Fruit fly (Drosophila melanogaster) whole organism, prepupa: Measurements from ENCODE around the gene Ser12.

ENCODE experiments used
- Blimp-1 ChIP-seq: fragments of 200-800 bp; sonication (Bioruptor generic); optimal IDR thresholded peaks from 3 replicates; lab custom pipeline; 2017; ENCODE audit warnings: missing biosample characterization, missing genetic modification characterization, mild to moderate bottlenecking, moderate library complexity, missing genetic modification reagents
- CG10631 ChIP-seq: fragments of 200-800 bp; sonication (Bioruptor generic); optimal IDR thresholded peaks from 2 replicates; lab custom pipeline; 2016; ENCODE audit warnings: missing biosample characterization, missing genetic modification characterization
- CG10669 ChIP-seq: fragments of 200-800 bp; sonication (Bioruptor generic); optimal IDR thresholded peaks from 3 replicates; lab custom pipeline; 2018; ENCODE audit warnings: missing biosample characterization, mild to moderate bottlenecking, missing genetic modification characterization, moderate library complexity
- CG11294 ChIP-seq: fragments of 200-800 bp; sonication (Bioruptor generic); IDR thresholded peaks from 2 replicates; pipeline ENCODE4 v1.3.6; 2022; ENCODE audit warnings: missing biosample characterization, missing genetic modification characterization
- CG11762 ChIP-seq: fragments of 200-800 bp; sonication (Bioruptor generic); optimal IDR thresholded peaks from 3 replicates; lab custom pipeline; 2016; ENCODE audit warnings: missing biosample characterization, missing genetic modification characterization; ENCODE audit not compliant: insufficient read depth
- CG11902 ChIP-seq: fragments of 200-800 bp; sonication (Bioruptor generic); optimal IDR thresholded peaks from 3 replicates; lab custom pipeline; 2016; ENCODE audit warnings: missing biosample characterization, missing genetic modification characterization
- CG15336 ChIP-seq: fragments of 200-800 bp; sonication (Bioruptor generic); IDR thresholded peaks from 2 replicates; pipeline ENCODE4 v1.3.6; 2022; ENCODE audit warnings: missing biosample characterization, missing genetic modification characterization
- CG16779 ChIP-seq: fragments of 200-800 bp; sonication (Bioruptor generic); optimal IDR thresholded peaks from 3 replicates; lab custom pipeline; 2017; ENCODE audit warnings: missing biosample characterization, mild to moderate bottlenecking, missing genetic modification characterization
- CG31627 ChIP-seq: fragments of 200-800 bp; sonication (Bioruptor generic); optimal IDR thresholded peaks from 3 replicates; lab custom pipeline; 2016; ENCODE audit warnings: missing biosample characterization, missing genetic modification characterization
- CG34406 ChIP-seq: fragments of 200-800 bp; sonication (Bioruptor generic); optimal IDR thresholded peaks from 3 replicates; lab custom pipeline; 2016; ENCODE audit warnings: missing biosample characterization, missing genetic modification characterization
- CG6163 ChIP-seq: fragments of 200-800 bp; sonication (Bioruptor generic); IDR thresholded peaks from 3 replicates; pipeline ENCODE4 v1.3.6; 2022; ENCODE audit warnings: missing biosample characterization, missing genetic modification characterization
- CG6276 ChIP-seq: fragments of 200-800 bp; sonication (Bioruptor generic); optimal IDR thresholded peaks from 2 replicates; lab custom pipeline; 2017; ENCODE audit warnings: missing biosample characterization, mild to moderate bottlenecking, missing genetic modification characterization
- CG6792 ChIP-seq: fragments of 200-800 bp; sonication (Bioruptor generic); optimal IDR thresholded peaks from 3 replicates; lab custom pipeline; 2016; ENCODE audit warnings: missing biosample characterization, missing genetic modification characterization
- CG6808 ChIP-seq: fragments of 200-800 bp; sonication (Bioruptor generic); optimal IDR thresholded peaks from 3 replicates; lab custom pipeline; 2017; ENCODE audit warnings: missing biosample characterization, missing genetic modification characterization, mild to moderate bottlenecking, moderate library complexity, missing genetic modification reagents
- CG6854 ChIP-seq: fragments of 200-800 bp; sonication (Bioruptor generic); optimal IDR thresholded peaks from 2 replicates; lab custom pipeline; 2017; ENCODE audit warnings: missing biosample characterization, mild to moderate bottlenecking, missing genetic modification characterization
- CG8119 ChIP-seq: fragments of 200-800 bp; sonication (Bioruptor generic); IDR thresholded peaks from 3 replicates; pipeline ENCODE4 v1.3.6; 2022; ENCODE audit warnings: missing biosample characterization, missing genetic modification characterization
- CG8319 ChIP-seq: fragments of 200-800 bp; sonication (Bioruptor generic); optimal IDR thresholded peaks from 3 replicates; lab custom pipeline; 2016; ENCODE audit warnings: missing biosample characterization, missing genetic modification characterization
- CG8632 ChIP-seq: fragments of 200-800 bp; sonication (Bioruptor generic); optimal IDR thresholded peaks from 3 replicates; lab custom pipeline; 2016; ENCODE audit warnings: missing biosample characterization, missing genetic modification characterization
- CG9139 ChIP-seq: fragments of 200-800 bp; sonication (Bioruptor generic); optimal IDR thresholded peaks from 3 replicates; lab custom pipeline; 2017; ENCODE audit warnings: missing biosample characterization, mild to moderate bottlenecking, missing genetic modification characterization
- Eip75B ChIP-seq: fragments of 200-800 bp; sonication (Bioruptor generic); optimal IDR thresholded peaks from 3 replicates; lab custom pipeline; 2016; ENCODE audit warnings: missing biosample characterization, missing genetic modification characterization
- Eip78C ChIP-seq: fragments of 200-800 bp; sonication (Bioruptor generic); peaks from one replicate; lab custom pipeline; 2016; ENCODE audit warnings: missing biosample characterization, missing genetic modification characterization
- Eip93F ChIP-seq: fragments of 200-800 bp; sonication (Bioruptor generic); optimal IDR thresholded peaks from 2 replicates; lab custom pipeline; 2016; ENCODE audit warnings: missing biosample characterization, mild to moderate bottlenecking, missing genetic modification characterization
- Ets21C ChIP-seq: fragments of 200-800 bp; sonication (Bioruptor generic); optimal IDR thresholded peaks from 3 replicates; lab custom pipeline; 2016; ENCODE audit warnings: missing biosample characterization, missing genetic modification characterization
- Ets96B ChIP-seq: fragments of 200-800 bp; optimal IDR thresholded peaks from 2 replicates; lab custom pipeline; 2019; ENCODE audit warnings: missing biosample characterization, mild to moderate bottlenecking, missing genetic modification characterization, moderate library complexity
- Gug ChIP-seq: fragments of 200-800 bp; sonication (Bioruptor generic); IDR thresholded peaks from 2 replicates; pipeline ENCODE4 v1.3.6; 2022; ENCODE audit warnings: missing biosample characterization, missing genetic modification characterization
- Hr38 ChIP-seq: sonication (Bioruptor generic); optimal IDR thresholded peaks from 2 replicates; lab custom pipeline; 2016; ENCODE audit warnings: missing biosample characterization, missing genetic modification characterization
- Hr4 ChIP-seq: fragments of 200-800 bp; sonication (Bioruptor generic); optimal IDR thresholded peaks from 3 replicates; lab custom pipeline; 2016; ENCODE audit warnings: missing biosample characterization, missing genetic modification characterization
- Lpt ChIP-seq: fragments of 200-800 bp; sonication (Bioruptor generic); optimal IDR thresholded peaks from 3 replicates; lab custom pipeline; 2016; ENCODE audit warnings: missing biosample characterization, missing genetic modification characterization
- Met ChIP-seq: fragments of 200-800 bp; sonication (Bioruptor generic); optimal IDR thresholded peaks from 3 replicates; lab custom pipeline; 2016; ENCODE audit warnings: missing biosample characterization, missing genetic modification characterization
- OdsH ChIP-seq: fragments of 200-800 bp; sonication (Bioruptor generic); optimal IDR thresholded peaks from 3 replicates; lab custom pipeline; 2016; ENCODE audit warnings: missing biosample characterization, missing genetic modification characterization
- Smox ChIP-seq: fragments of 200-800 bp; sonication (Bioruptor generic); optimal IDR thresholded peaks from 3 replicates; lab custom pipeline; 2016; ENCODE audit warnings: missing biosample characterization, missing genetic modification characterization
- Sox102F ChIP-seq: fragments of 200-800 bp; sonication (Bioruptor generic); optimal IDR thresholded peaks from 2 replicates; lab custom pipeline; 2016; ENCODE audit warnings: missing biosample characterization, mild to moderate bottlenecking, missing genetic modification characterization
- Sox14 ChIP-seq: fragments of 200-800 bp; sonication (Bioruptor generic); optimal IDR thresholded peaks from 3 replicates; lab custom pipeline; 2016; ENCODE audit warnings: missing biosample characterization, missing genetic modification characterization
- achi ChIP-seq: fragments of 200-800 bp; sonication (Bioruptor generic); optimal IDR thresholded peaks from 3 replicates; lab custom pipeline; 2016; ENCODE audit warnings: missing biosample characterization, missing genetic modification characterization
- acj6 ChIP-seq: fragments of 200-800 bp; sonication (Bioruptor generic); optimal IDR thresholded peaks from 3 replicates; lab custom pipeline; 2016; ENCODE audit warnings: missing biosample characterization, missing genetic modification characterization
- cyc ChIP-seq: fragments of 200-800 bp; sonication (Bioruptor generic); optimal IDR thresholded peaks from 3 replicates; lab custom pipeline; 2016; ENCODE audit warnings: missing biosample characterization, missing genetic modification characterization
- eg ChIP-seq: fragments of 200-800 bp; sonication (Bioruptor generic); IDR thresholded peaks from 3 replicates; pipeline ENCODE4 v1.3.6; 2022; ENCODE audit warnings: missing biosample characterization, missing genetic modification characterization
- esn ChIP-seq: fragments of 200-800 bp; sonication (Bioruptor generic); optimal IDR thresholded peaks from 2 replicates; lab custom pipeline; 2016; ENCODE audit warnings: missing biosample characterization, mild to moderate bottlenecking, missing genetic modification characterization, moderate library complexity
- fd59A ChIP-seq: fragments of 200-800 bp; sonication (Bioruptor generic); optimal IDR thresholded peaks from 2 replicates; lab custom pipeline; 2017; ENCODE audit warnings: missing biosample characterization, mild to moderate bottlenecking, missing genetic modification characterization, missing genetic modification reagents
- fkh ChIP-seq: fragments of 200-800 bp; sonication (Bioruptor generic); optimal IDR thresholded peaks from 3 replicates; lab custom pipeline; 2017; ENCODE audit warnings: missing biosample characterization, mild to moderate bottlenecking, missing genetic modification characterization, moderate library complexity
- net ChIP-seq: fragments of 200-800 bp; sonication (Bioruptor generic); optimal IDR thresholded peaks from 3 replicates; lab custom pipeline; 2016; ENCODE audit warnings: missing biosample characterization, missing genetic modification characterization
- salr ChIP-seq, 2 experiments: fragments of 200-800 bp; sonication (Bioruptor generic); optimal IDR thresholded peaks; 3 replicates each; lab custom pipeline; 2016 to 2018; ENCODE audit warnings: missing biosample characterization in 2 of 2, missing genetic modification characterization in 2 of 2, mild to moderate bottlenecking in 1 of 2
- spab ChIP-seq: fragments of 200-800 bp; sonication (Bioruptor generic); optimal IDR thresholded peaks from 2 replicates; lab custom pipeline; 2017; ENCODE audit warnings: missing biosample characterization, mild to moderate bottlenecking, missing genetic modification characterization, missing genetic modification reagents
- ss ChIP-seq, 2 experiments: fragments of 200-800 bp; sonication (Bioruptor generic); optimal IDR thresholded peaks; 2 replicates in 1 of 2; 3 replicates in 1 of 2; lab custom pipeline; 2017 to 2018; ENCODE audit warnings: mild to moderate bottlenecking in 2 of 2, missing biosample characterization in 2 of 2, missing genetic modification characterization in 2 of 2, moderate library complexity in 1 of 2
- svp ChIP-seq: fragments of 200-800 bp; sonication (Bioruptor generic); peaks from one replicate; lab custom pipeline; 2016; ENCODE audit warnings: missing biosample characterization, missing genetic modification characterization
- topi ChIP-seq: fragments of 200-800 bp; sonication (Bioruptor generic); optimal IDR thresholded peaks from 3 replicates; lab custom pipeline; 2016; ENCODE audit warnings: missing biosample characterization, missing genetic modification characterization
- vri ChIP-seq: fragments of 200-800 bp; sonication (Bioruptor generic); optimal IDR thresholded peaks from 3 replicates; lab custom pipeline; 2016; ENCODE audit warnings: missing biosample characterization, mild to moderate bottlenecking, missing genetic modification characterization

Ser12 gene

DNA sequence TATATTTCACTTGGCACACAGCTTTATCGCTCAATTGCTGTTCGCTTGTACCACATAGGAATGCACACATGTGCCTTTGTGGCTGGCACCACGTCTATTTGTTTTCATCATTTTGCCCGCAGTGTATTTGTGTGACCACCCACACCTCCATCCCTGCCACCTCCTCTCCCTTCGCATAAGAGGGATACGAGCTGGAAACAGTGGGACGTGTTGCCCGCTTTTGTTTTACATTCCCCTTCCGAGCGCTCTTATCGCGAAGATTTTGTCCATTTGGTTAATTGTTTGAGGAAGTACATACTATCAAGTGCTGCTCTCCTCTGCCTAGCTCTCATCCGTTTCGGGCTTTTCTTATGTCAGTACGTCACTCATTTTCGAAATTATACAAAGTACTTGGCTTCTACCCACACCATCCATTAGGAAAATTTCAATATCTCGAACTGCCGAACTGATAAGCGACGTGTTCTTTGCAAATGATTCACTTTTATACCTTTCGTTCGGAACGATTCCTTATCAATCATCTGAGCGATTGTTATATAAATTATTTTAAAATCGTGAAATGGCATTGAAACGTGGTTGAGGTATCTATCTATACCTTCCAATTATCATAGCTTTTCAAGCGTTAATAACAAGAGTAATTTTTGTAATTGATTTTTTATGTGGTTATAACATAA is 22.8 kb downstream of the Ser12 start:
- TF ChIP-seq Sox14 (peak; percentile 60), cyc (GFP tag; lab: Kevin White, UChicago) (no peak), svp (peak; percentile 71), CG16779 (tag; lab: Kevin White, UChicago) (no peak), Smox (GFP tag; lab: Kevin White, UChicago) (no peak), topi (GFP tag; lab: Kevin White, UChicago) (no peak), vri (peak; percentile 81), Eip78C (GFP tag; lab: Kevin White, UChicago) (peak; percentile 37), CG15336 (0 out of 2 replicates have a peak, but pooled peaks have one; percentile 16), CG10669 (GFP tag; lab: Kevin White, UChicago) (no peak), Eip93F (GFP tag; lab: Kevin White, UChicago) (peak; percentile 52), fkh (GFP tag; lab: Kevin White, UChicago) (peak; percentile 58)

DNA sequence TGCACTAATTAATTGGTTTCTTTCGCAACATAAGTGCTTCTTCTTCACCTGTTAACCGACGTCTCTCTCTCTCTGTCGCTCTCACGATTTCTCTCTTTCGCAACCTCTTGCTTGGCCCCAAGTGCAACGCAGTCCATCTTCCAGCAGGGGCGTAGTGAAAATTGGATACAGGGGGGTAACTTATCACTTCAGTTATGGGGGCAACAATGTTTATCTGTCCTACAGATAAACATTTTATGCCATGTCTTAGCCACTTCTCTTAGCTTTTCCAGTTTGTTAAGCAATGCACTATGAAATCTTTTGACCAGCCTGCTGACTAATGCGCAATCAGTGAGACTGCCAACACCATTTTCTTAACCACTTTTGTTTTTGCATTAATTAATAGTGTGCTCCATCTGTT is 23.8 kb downstream of the Ser12 start:
- peak; percentile 81 for TF ChIP-seq CG6792
- peak; percentile 87 for TF ChIP-seq esn
- peak; percentile 81 for TF ChIP-seq CG8119 (GFP tag; lab: Robert Waterston, UW)
- TF ChIP-seq Eip75B: peak; percentile 76
- TF ChIP-seq ss (GFP tag; optimal IDR thresholded peaks at IDR 0.05; lab: Kevin White, UChicago): peak; percentile 29 to 33
- TF ChIP-seq CG6808 (GFP tag; lab: Kevin White, UChicago): peak; percentile 65
- TF ChIP-seq OdsH: peak; percentile 85
- peak; percentile 80 for TF ChIP-seq CG34406 (GFP tag; lab: Kevin White, UChicago)
- peak; percentile 75 for TF ChIP-seq Gug (GFP tag; lab: Robert Waterston, UW)
- TF ChIP-seq Sox102F (GFP tag; lab: Kevin White, UChicago): peak; percentile 83
- no peak for TF ChIP-seq Hr38 (GFP tag; lab: Kevin White, UChicago)
- peak; percentile 60 for TF ChIP-seq Lpt (GFP tag; lab: Kevin White, UChicago)
- TF ChIP-seq CG11762: peak; percentile 62
- peak; percentile 68 for TF ChIP-seq Ets21C (GFP tag; lab: Kevin White, UChicago)
- TF ChIP-seq Eip78C (GFP tag; lab: Kevin White, UChicago): peak; percentile 88
- TF ChIP-seq CG10631 (GFP tag; lab: Kevin White, UChicago): peak; percentile 75
- TF ChIP-seq salr (GFP tag; optimal IDR thresholded peaks at IDR 0.05; lab: Kevin White, UChicago): peak in 1 of 2 experiments; percentile 50
- peak; percentile 88 for TF ChIP-seq net (GFP tag; lab: Kevin White, UChicago)
- TF ChIP-seq CG31627 (GFP tag; lab: Kevin White, UChicago): peak; percentile 83
- TF ChIP-seq Hr4 (GFP tag; lab: Kevin White, UChicago): peak; percentile 87
- peak; percentile 80 for TF ChIP-seq CG8632 (GFP tag; lab: Kevin White, UChicago)
- peak; percentile 85 for TF ChIP-seq Sox14
- no peak for TF ChIP-seq CG9139 (GFP tag; lab: Kevin White, UChicago)
- peak; percentile 67 for TF ChIP-seq Ets96B (tag; lab: Kevin White, UChicago)
- TF ChIP-seq CG8319 (GFP tag; lab: Kevin White, UChicago): no peak
- TF ChIP-seq fkh (GFP tag; lab: Kevin White, UChicago): no peak
- peak; percentile 81 for TF ChIP-seq Met (GFP tag; lab: Kevin White, UChicago)
- TF ChIP-seq CG10669 (GFP tag; lab: Kevin White, UChicago): peak; percentile 71
- peak; percentile 76 for TF ChIP-seq topi (GFP tag; lab: Kevin White, UChicago)
- peak; percentile 72 for TF ChIP-seq CG6276 (GFP tag; lab: Kevin White, UChicago)
- TF ChIP-seq Eip93F (GFP tag; lab: Kevin White, UChicago): no peak
- peak; percentile 87 for TF ChIP-seq CG6163 (GFP tag; lab: Robert Waterston, UW)
- TF ChIP-seq CG11902 (GFP tag; lab: Kevin White, UChicago): peak; percentile 47
- TF ChIP-seq eg (GFP tag; lab: Robert Waterston, UW): peak; percentile 89
- peak; percentile 30 for TF ChIP-seq CG6854 (GFP tag; lab: Kevin White, UChicago)
- peak; percentile 87 for TF ChIP-seq CG15336
- peak; percentile 78 for TF ChIP-seq acj6
- TF ChIP-seq fd59A (GFP tag; lab: Kevin White, UChicago): peak; percentile 58
- peak; percentile 58 for TF ChIP-seq spab
- TF ChIP-seq Blimp-1 (GFP tag; lab: Kevin White, UChicago): peak; percentile 30
- peak; percentile 70 for TF ChIP-seq CG11294 (GFP tag; lab: Robert Waterston, UW)
- peak; percentile 74 for TF ChIP-seq achi (GFP tag; lab: Kevin White, UChicago)
- peak; percentile 76 for TF ChIP-seq Smox (GFP tag; lab: Kevin White, UChicago)
- peak; percentile 65 for TF ChIP-seq vri
